Worm (Caenorhabditis elegans) whole organism, L3 larva: ENCODE results near the gene F59E12.17.

Source experiments
- ZK546.5 ChIP-seq: sonication (generic microtip); optimal IDR thresholded peaks from 2 replicates; lab custom pipeline; 2017; ENCODE audit warnings: missing biosample characterization, missing genetic modification characterization
- aly-2 ChIP-seq: fragments of 150-350 bp; optimal IDR thresholded peaks from 2 replicates; lab custom pipeline; 2014; ENCODE audit warnings: missing biosample characterization, missing genetic modification characterization
- ama-1 ChIP-seq: fragments of 150-350 bp; optimal IDR thresholded peaks from 2 replicates; lab custom pipeline; 2018
- ceh-16 ChIP-seq: sonication (generic microtip); optimal IDR thresholded peaks from 2 replicates; lab custom pipeline; 2017; ENCODE audit warnings: missing biosample characterization, missing genetic modification characterization
- ceh-9 ChIP-seq: sonication (generic microtip); optimal IDR thresholded peaks from 2 replicates; lab custom pipeline; 2018; ENCODE audit warnings: missing biosample characterization, missing genetic modification characterization
- daf-12 ChIP-seq: fragments of 150-350 bp; optimal IDR thresholded peaks from 2 replicates; lab custom pipeline; 2014; ENCODE audit warnings: missing biosample characterization, missing genetic modification reagents, missing genetic modification characterization
- egl-27 ChIP-seq: sonication (generic microtip); optimal IDR thresholded peaks from 4 replicates; lab custom pipeline; 2017; ENCODE audit warnings: missing biosample characterization, missing genetic modification reagents, missing genetic modification characterization
- egl-5 ChIP-seq: fragments of 150-350 bp; optimal IDR thresholded peaks from 2 replicates; lab custom pipeline; 2017; ENCODE audit warnings: missing biosample characterization, missing genetic modification reagents, missing genetic modification characterization, inconsistent platforms
- elt-1 ChIP-seq: fragments of 150-350 bp; optimal IDR thresholded peaks from 2 replicates; lab custom pipeline; 2014; ENCODE audit warnings: missing biosample characterization, missing genetic modification characterization
- elt-3 ChIP-seq, 3 experiments: fragments of 150-350 bp in 1 of 3; sonication (generic microtip) in 2 of 3; optimal IDR thresholded peaks; 2 replicates in 2 of 3; 4 replicates in 1 of 3; lab custom pipeline; 2014 to 2017; ENCODE audit warnings: missing biosample characterization in 3 of 3, missing genetic modification characterization in 3 of 3
- eor-1 ChIP-seq, 2 experiments: fragments of 150-350 bp; optimal IDR thresholded peaks; 2 replicates each; lab custom pipeline; 2014 to 2018; ENCODE audit warnings: missing biosample characterization in 2 of 2, missing genetic modification characterization in 2 of 2
- fkh-10 ChIP-seq: sonication (generic microtip); optimal IDR thresholded peaks from 2 replicates; lab custom pipeline; 2017; ENCODE audit warnings: missing biosample characterization, missing genetic modification reagents, missing genetic modification characterization
- fkh-2 ChIP-seq: fragments of 150-350 bp; optimal IDR thresholded peaks from 2 replicates; lab custom pipeline; 2014; ENCODE audit warnings: missing biosample characterization, missing genetic modification reagents, missing genetic modification characterization
- fos-1 ChIP-seq: fragments of 150-350 bp; optimal IDR thresholded peaks from 2 replicates; lab custom pipeline; 2014; ENCODE audit warnings: missing biosample characterization, missing genetic modification characterization
- hmg-11 ChIP-seq: sonication (generic microtip); optimal IDR thresholded peaks from 2 replicates; lab custom pipeline; 2016; ENCODE audit warnings: missing genetic modification characterization, missing compliant biosample characterization
- jun-1 ChIP-seq: fragments of 150-350 bp; optimal IDR thresholded peaks from 2 replicates; lab custom pipeline; 2014; ENCODE audit warnings: missing biosample characterization, missing genetic modification reagents, missing genetic modification characterization
- lin-15B ChIP-seq: fragments of 150-350 bp; optimal IDR thresholded peaks from 2 replicates; lab custom pipeline; 2014; ENCODE audit warnings: missing biosample characterization, missing genetic modification characterization
- lin-39 ChIP-seq: fragments of 150-350 bp; optimal IDR thresholded peaks from 2 replicates; lab custom pipeline; 2018; ENCODE audit warnings: missing biosample characterization, missing genetic modification reagents, missing genetic modification characterization
- lsy-12 ChIP-seq: sonication (generic microtip); optimal IDR thresholded peaks from 2 replicates; lab custom pipeline; 2016; ENCODE audit warnings: mild to moderate bottlenecking, missing genetic modification characterization, missing compliant biosample characterization
- mdl-1 ChIP-seq: fragments of 150-350 bp; optimal IDR thresholded peaks from 2 replicates; lab custom pipeline; 2014; ENCODE audit warnings: missing biosample characterization, missing genetic modification characterization
- mml-1 ChIP-seq: fragments of 150-350 bp; sonication (generic microtip); optimal IDR thresholded peaks from 3 replicates; lab custom pipeline; 2014; ENCODE audit warnings: missing biosample characterization, missing genetic modification characterization
- nfya-1 ChIP-seq: sonication (generic microtip); optimal IDR thresholded peaks from 2 replicates; lab custom pipeline; 2017; ENCODE audit warnings: missing genetic modification characterization, mild to moderate bottlenecking, missing compliant biosample characterization, antibody characterized with exemption, moderate library complexity; ENCODE audit not compliant: insufficient read depth
- nhr-11 ChIP-seq: fragments of 150-350 bp; optimal IDR thresholded peaks from 2 replicates; lab custom pipeline; 2014; ENCODE audit warnings: missing biosample characterization, missing genetic modification characterization
- nhr-12 ChIP-seq: fragments of 150-350 bp; optimal IDR thresholded peaks from 2 replicates; lab custom pipeline; 2014; ENCODE audit warnings: missing biosample characterization, missing genetic modification characterization
- nhr-237 ChIP-seq: fragments of 150-350 bp; optimal IDR thresholded peaks from 2 replicates; lab custom pipeline; 2014; ENCODE audit warnings: missing biosample characterization, missing genetic modification characterization
- nhr-25 ChIP-seq: sonication (generic microtip); optimal IDR thresholded peaks from 2 replicates; lab custom pipeline; 2017; ENCODE audit warnings: missing biosample characterization, missing genetic modification characterization
- nhr-28 ChIP-seq: fragments of 150-350 bp; optimal IDR thresholded peaks from 2 replicates; lab custom pipeline; 2014; ENCODE audit warnings: missing biosample characterization, missing genetic modification characterization
- nhr-43 ChIP-seq: sonication (generic microtip); optimal IDR thresholded peaks from 2 replicates; lab custom pipeline; 2016; ENCODE audit warnings: mild to moderate bottlenecking, missing genetic modification characterization, missing compliant biosample characterization; ENCODE audit not compliant: poor library complexity, severe bottlenecking
- nhr-76 ChIP-seq: fragments of 150-350 bp; sonication (generic microtip); optimal IDR thresholded peaks from 5 replicates; lab custom pipeline; 2014; ENCODE audit warnings: missing biosample characterization, missing genetic modification characterization
- pqm-1 ChIP-seq: fragments of 150-350 bp; optimal IDR thresholded peaks from 2 replicates; lab custom pipeline; 2017; ENCODE audit warnings: missing biosample characterization, missing genetic modification characterization, inconsistent platforms
- sea-2 ChIP-seq: fragments of 150-350 bp; sonication (generic microtip); optimal IDR thresholded peaks from 4 replicates; lab custom pipeline; 2014; ENCODE audit warnings: missing biosample characterization, missing genetic modification reagents, missing genetic modification characterization
- skn-1 ChIP-seq: fragments of 150-350 bp; optimal IDR thresholded peaks from 2 replicates; lab custom pipeline; 2014; ENCODE audit warnings: missing biosample characterization, missing genetic modification characterization
- snpc-4 ChIP-seq: fragments of 150-350 bp; optimal IDR thresholded peaks from 2 replicates; lab custom pipeline; 2014; ENCODE audit warnings: missing biosample characterization, missing genetic modification characterization
- unc-39 ChIP-seq: sonication (generic microtip); optimal IDR thresholded peaks from 4 replicates; lab custom pipeline; 2017; ENCODE audit warnings: missing biosample characterization, missing genetic modification characterization
- unc-62 ChIP-seq: fragments of 150-350 bp; sonication (generic microtip); optimal IDR thresholded peaks from 4 replicates; lab custom pipeline; 2014; ENCODE audit warnings: missing biosample characterization, missing genetic modification reagents, missing genetic modification characterization
- zag-1 ChIP-seq: fragments of 150-350 bp; optimal IDR thresholded peaks from 2 replicates; lab custom pipeline; 2014; ENCODE audit warnings: missing biosample characterization, missing genetic modification characterization
- ztf-11 ChIP-seq: fragments of 150-350 bp; optimal IDR thresholded peaks from 2 replicates; lab custom pipeline; 2014; ENCODE audit warnings: missing biosample characterization, missing genetic modification characterization
- ztf-4 ChIP-seq: fragments of 150-350 bp; optimal IDR thresholded peaks from 2 replicates; lab custom pipeline; 2014; ENCODE audit warnings: missing biosample characterization, missing genetic modification characterization

The F59E12.17 gene

DNA sequence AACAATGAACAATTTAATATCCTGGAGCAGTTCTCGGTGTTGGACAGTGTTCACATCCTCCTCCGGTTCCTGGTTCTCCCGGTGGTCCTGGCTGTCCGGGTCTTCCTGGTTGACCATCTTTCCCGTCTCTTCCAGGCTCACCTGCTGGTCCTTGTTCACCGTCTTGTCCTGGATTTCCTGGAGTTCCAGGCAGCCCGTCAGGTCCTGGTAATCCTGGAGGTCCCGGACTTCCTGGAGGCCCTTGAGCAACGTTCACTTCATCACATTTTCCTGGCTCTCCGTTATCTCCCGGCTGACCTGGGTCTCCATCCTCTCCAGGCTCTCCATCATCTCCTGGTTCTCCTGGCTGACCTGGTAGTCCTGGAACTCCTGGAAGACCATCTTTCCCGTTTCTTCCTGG, 2.2 kb upstream of the F59E12.17 start:
- TF ChIP-seq pqm-1 (no peak), nfya-1 (tag; lab: Kevin White, UChicago) (no peak), nhr-43 (tag; lab: Kevin White, UChicago) (no peak), ceh-9 (tag; lab: Kevin White, UChicago) (no peak), ZK546.5 (tag; lab: Kevin White, UChicago) (no peak)

DNA sequence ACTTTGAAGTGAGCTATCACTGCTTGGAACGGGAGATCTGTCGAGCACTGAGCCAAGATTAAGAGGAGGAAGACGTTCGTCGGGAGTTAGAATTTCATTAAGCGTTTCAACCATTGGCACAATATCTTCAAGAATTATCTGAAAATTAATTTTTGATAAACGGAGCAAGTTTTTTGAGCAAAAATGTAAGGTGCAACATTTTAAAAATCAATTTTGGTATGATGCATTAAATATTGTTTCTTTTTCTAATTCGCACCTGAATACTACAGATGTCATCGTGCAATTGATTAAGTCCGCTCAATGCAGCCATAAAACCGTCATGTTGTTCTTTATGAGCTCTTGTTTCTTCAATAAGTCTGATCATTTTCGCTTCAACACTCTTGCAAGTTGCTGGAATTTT, 998 bp downstream of the F59E12.17 start, which contains the start of gene ddl-1:
Gene ddl-1 (minus strand): TSS at position 101 of the 400 bp plus-strand sequence.
- no peak for TF ChIP-seq nhr-43 (tag; lab: Kevin White, UChicago)
- TF ChIP-seq nhr-11 (tag; lab: Kevin White, UChicago): no peak
- no peak for TF ChIP-seq fkh-10
- TF ChIP-seq lsy-12 (tag; lab: Kevin White, UChicago): no peak
- no peak for TF ChIP-seq nhr-76 (tag; lab: Kevin White, UChicago)
- no peak for TF ChIP-seq jun-1 (tag; lab: Kevin White, UChicago)
- no peak for TF ChIP-seq elt-3 (tag; optimal IDR thresholded peaks at IDR 0.05; lab: Kevin White, UChicago)
- no peak for TF ChIP-seq ztf-11 (tag; lab: Kevin White, UChicago)

DNA sequence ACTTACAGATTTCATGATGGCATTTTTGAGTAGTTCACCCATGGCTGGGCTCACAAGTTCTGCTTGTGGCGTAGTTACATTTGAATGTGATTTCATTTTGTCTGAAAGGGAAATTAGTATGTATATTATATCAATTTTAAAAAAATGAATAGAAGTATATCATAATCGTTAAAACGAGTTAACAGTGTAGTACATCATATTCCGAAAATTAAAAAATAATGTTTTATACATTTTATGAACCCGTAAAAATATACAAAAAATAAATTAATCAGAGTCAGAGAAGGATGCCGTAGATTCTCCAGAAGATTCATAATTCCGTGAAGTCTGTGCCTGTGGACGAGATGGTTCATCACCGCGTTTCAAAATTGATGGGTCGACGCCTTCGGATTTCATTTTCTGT, 2.3 kb downstream of the F59E12.17 start, which contains the start of gene F59E12.9:
Gene F59E12.9 (minus strand): TSS at position 101 of the 400 bp plus-strand sequence.
- no peak for TF ChIP-seq mml-1 (tag; lab: Kevin White, UChicago)
- TF ChIP-seq skn-1 (tag; lab: Kevin White, UChicago): no peak
- no peak for TF ChIP-seq lin-15B (tag; lab: Kevin White, UChicago)
- TF ChIP-seq nhr-28 (tag; lab: Kevin White, UChicago): no peak
- TF ChIP-seq egl-27: no peak
- no peak for TF ChIP-seq aly-2 (tag; lab: Kevin White, UChicago)
- no peak for TF ChIP-seq snpc-4 (tag; lab: Kevin White, UChicago)
- no peak for TF ChIP-seq fkh-2
- TF ChIP-seq nfya-1 (tag; lab: Kevin White, UChicago): no peak
- TF ChIP-seq daf-12: no peak
- TF ChIP-seq elt-1 (tag; lab: Kevin White, UChicago): no peak
- no peak for TF ChIP-seq pqm-1
- no peak for TF ChIP-seq hmg-11 (tag; lab: Kevin White, UChicago)
- TF ChIP-seq, all 47 proteins: peak for 0

DNA sequence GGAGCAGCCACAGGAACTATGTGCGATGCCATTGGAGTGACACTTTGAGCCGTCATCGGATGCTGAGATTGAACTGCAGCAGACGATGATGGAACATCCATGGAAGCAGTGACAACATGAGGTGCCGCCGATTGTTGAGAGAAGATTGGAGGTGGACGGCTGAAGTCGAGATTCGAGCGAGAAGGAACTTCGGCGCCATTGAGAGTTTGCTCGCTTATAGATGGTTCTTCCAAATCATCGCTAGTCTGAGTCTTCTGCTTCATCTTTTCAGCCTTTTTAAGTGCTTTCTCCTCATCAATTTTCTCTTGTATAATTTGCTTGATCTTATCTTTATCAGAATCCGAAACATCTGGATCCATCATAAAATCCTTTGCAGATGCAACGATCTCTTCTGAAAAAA, 7.2 kb downstream of the F59E12.17 start:
- no peak for TF ChIP-seq mml-1 (tag; lab: Kevin White, UChicago)
- TF ChIP-seq nhr-12: no peak
- no peak for TF ChIP-seq lin-39 (tag; lab: Kevin White, UChicago)
- TF ChIP-seq egl-5: no peak

DNA sequence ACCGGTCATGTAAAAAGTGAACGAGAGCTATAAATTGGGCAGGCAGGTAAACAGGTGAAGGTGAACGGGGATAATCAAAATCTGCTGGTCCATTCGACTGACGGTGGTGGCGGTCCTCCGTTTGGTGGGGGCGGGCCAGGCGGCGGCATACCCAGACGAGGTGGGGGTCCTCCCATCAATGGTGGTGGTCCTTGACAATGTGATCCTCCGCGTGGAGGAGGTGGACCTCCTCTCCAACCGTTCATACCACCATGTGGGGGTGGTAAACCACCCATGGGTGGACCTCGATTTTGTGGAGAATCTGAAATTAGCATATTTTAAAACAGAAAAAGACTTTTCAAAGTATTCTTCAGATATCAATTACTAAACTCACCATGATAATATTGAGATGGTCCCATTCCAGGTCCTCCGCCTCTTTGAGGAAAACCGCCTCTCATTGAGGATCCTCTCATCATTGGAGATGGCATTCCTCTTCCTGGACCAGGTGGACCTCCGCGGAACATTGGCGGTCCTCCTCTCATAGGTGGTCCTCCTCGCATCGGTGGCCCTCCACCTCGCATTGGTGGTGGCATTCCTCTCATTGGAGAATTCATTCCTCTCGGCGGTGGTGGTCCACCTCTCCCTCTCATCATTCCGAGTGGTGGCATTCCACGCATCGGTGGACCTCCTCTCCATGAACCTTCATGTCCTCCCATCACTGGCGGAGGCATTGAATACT, 8.7 kb downstream of the F59E12.17 start:
- TF ChIP-seq daf-12 (no peak), eor-1 (tag; optimal IDR thresholded peaks at IDR 0.05; lab: Kevin White, UChicago) (no peak), zag-1 (no peak), ama-1 (lab: Kevin White, UChicago) (no peak), mdl-1 (tag; lab: Kevin White, UChicago) (no peak), ceh-16 (tag; lab: Kevin White, UChicago) (no peak), elt-3 (tag; optimal IDR thresholded peaks at IDR 0.05; lab: Kevin White, UChicago) (no peak)

DNA sequence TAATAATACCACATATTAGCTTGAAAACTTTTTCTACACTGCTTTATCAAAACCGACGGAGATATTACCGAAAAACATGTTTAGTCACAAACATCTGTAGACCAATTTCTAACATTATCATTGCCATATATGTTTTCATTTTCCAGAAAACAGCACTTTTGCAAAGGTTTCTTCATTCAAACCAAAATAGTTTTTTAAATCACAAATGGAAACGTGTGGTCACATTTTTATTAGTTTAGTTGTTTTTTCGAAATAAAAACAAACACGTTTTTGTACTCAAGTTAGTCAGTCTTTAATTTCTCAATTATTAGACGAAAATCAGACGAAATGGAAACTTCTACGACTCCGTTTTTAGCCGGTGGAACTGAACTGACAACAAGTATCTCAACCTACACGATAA, 11.2 kb downstream of the F59E12.17 start, which contains the start of gene F59E12.3:
Gene F59E12.3 (plus strand): TSS at position 301 of the 400 bp plus-strand sequence.
- TF ChIP-seq fkh-10: no peak
- TF ChIP-seq sea-2 (GFP tag; lab: Kevin White, UChicago): no peak
- no peak for TF ChIP-seq unc-62 (GFP tag; lab: Kevin White, UChicago)
- no peak for TF ChIP-seq snpc-4 (tag; lab: Kevin White, UChicago)
- no peak for TF ChIP-seq ztf-11 (tag; lab: Kevin White, UChicago)
- no peak for TF ChIP-seq lin-39 (tag; lab: Kevin White, UChicago)
- TF ChIP-seq nhr-11 (tag; lab: Kevin White, UChicago): no peak
- TF ChIP-seq nhr-237 (tag; lab: Kevin White, UChicago): no peak
- no peak for TF ChIP-seq egl-27
- no peak for TF ChIP-seq nhr-25 (tag; lab: Kevin White, UChicago)
- TF ChIP-seq mml-1 (tag; lab: Kevin White, UChicago): no peak
- no peak for TF ChIP-seq mdl-1 (tag; lab: Kevin White, UChicago)
- TF ChIP-seq unc-39 (tag; lab: Kevin White, UChicago): no peak
- no peak for TF ChIP-seq fos-1 (tag; lab: Kevin White, UChicago)
- no peak for TF ChIP-seq fkh-2
- TF ChIP-seq ceh-16 (tag; lab: Kevin White, UChicago): no peak
- no peak for TF ChIP-seq ztf-4 (tag; lab: Kevin White, UChicago)
- TF ChIP-seq aly-2 (tag; lab: Kevin White, UChicago): no peak
